Fruit fly (Drosophila melanogaster): ENCODE measurements around the gene msl-3.

The msl-3 gene

dm6 chr3L:7103941-7104340, 21.4 kb downstream of the msl-3 start:
- TF ChIP-seq pad (GFP tag; optimal IDR thresholded peaks at IDR 0.05) (no peak), CG33017 (tag; optimal IDR thresholded peaks at IDR 0.05) (no peak), Hr96 (GFP tag; optimal IDR thresholded peaks at IDR 0.05) (no peak), tj (GFP tag; optimal IDR thresholded peaks at IDR 0.05) (no peak), Mnt (GFP tag; optimal IDR thresholded peaks at IDR 0.05) (no peak), CG14711 (tag; optimal IDR thresholded peaks at IDR 0.05) (no peak), cic (GFP tag; optimal IDR thresholded peaks at IDR 0.05) (no peak), ovo (GFP tag; optimal IDR thresholded peaks at IDR 0.05) (no peak), Crg-1 (GFP tag; optimal IDR thresholded peaks at IDR 0.05) (no peak), CG5204 (GFP tag; optimal IDR thresholded peaks at IDR 0.05) (no peak), CG11617 (GFP tag; optimal IDR thresholded peaks at IDR 0.05) (no peak), CG1620 (GFP tag; optimal IDR thresholded peaks at IDR 0.05) (no peak), CG12768 (GFP tag; optimal IDR thresholded peaks at IDR 0.05) (no peak), bab1 (GFP tag; optimal IDR thresholded peaks at IDR 0.05) (no peak)

- TF ChIP-seq kay (GFP tag; ENCODE audit: borderline replicate concordance) = peak; percentile 18
- TF ChIP-seq CG5204 (GFP tag; optimal IDR thresholded peaks at IDR 0.05) = no peak
Measured at dm6 chr3L:7096530-7096929, 28.8 kb downstream of the msl-3 start.

- TF ChIP-seq CG5204 (GFP tag; optimal IDR thresholded peaks at IDR 0.05) (no peak), tj (GFP tag; optimal IDR thresholded peaks at IDR 0.05) (no peak), Crg-1 (GFP tag; optimal IDR thresholded peaks at IDR 0.05) (no peak), pad (GFP tag; optimal IDR thresholded peaks at IDR 0.05) (no peak), kay (GFP tag; ENCODE audit: borderline replicate concordance) (no peak), Mnt (GFP tag; optimal IDR thresholded peaks at IDR 0.05) (no peak), Clk (GFP tag; optimal IDR thresholded peaks at IDR 0.05) (no peak), CG11617 (GFP tag; optimal IDR thresholded peaks at IDR 0.05) (no peak), cic (GFP tag; optimal IDR thresholded peaks at IDR 0.05) (no peak), CG14711 (tag; optimal IDR thresholded peaks at IDR 0.05) (no peak), CG7101 (tag; optimal IDR thresholded peaks at IDR 0.05) (no peak)
Measured at dm6 chr3L:7094548-7095072, 30.7 kb downstream of the msl-3 start, which contains the start of gene form3. Gene form3, plus strand, starts transcription at chr3L:7094818.

DNA sequence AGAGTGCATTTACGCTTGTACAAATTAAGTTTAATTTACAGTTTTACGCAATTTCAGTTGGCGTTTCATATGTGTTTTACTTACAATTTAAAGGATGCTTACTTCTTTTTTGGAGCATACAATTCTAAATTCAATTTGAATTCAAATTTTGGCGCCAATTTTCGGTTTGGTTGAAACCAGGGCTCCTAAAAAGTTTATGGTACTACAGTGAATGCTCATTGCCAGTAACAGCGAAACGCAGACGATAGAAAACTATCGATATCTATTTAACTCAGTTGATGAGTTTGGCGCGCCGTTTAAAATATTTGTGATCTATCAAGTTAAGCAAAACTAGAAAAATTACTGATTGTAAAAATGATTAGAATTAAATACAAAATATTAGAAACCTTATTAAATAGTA, 31.3 kb downstream of the msl-3 start:
- no peak for TF ChIP-seq bab1 (GFP tag; optimal IDR thresholded peaks at IDR 0.05)
- no peak for TF ChIP-seq kay (GFP tag; ENCODE audit: borderline replicate concordance)
- no peak for TF ChIP-seq Hr96 (GFP tag; optimal IDR thresholded peaks at IDR 0.05)
- no peak for TF ChIP-seq pad (GFP tag; optimal IDR thresholded peaks at IDR 0.05)
- TF ChIP-seq CG1620 (GFP tag; optimal IDR thresholded peaks at IDR 0.05) = no peak
- no peak for TF ChIP-seq CG7045 (GFP tag; optimal IDR thresholded peaks at IDR 0.05)
- no peak for TF ChIP-seq CG7101 (tag; optimal IDR thresholded peaks at IDR 0.05)
- TF ChIP-seq Mnt (GFP tag; optimal IDR thresholded peaks at IDR 0.05) = no peak
- no peak for TF ChIP-seq cic (GFP tag; optimal IDR thresholded peaks at IDR 0.05)
- no peak for TF ChIP-seq CG11617 (GFP tag; optimal IDR thresholded peaks at IDR 0.05)

DNA sequence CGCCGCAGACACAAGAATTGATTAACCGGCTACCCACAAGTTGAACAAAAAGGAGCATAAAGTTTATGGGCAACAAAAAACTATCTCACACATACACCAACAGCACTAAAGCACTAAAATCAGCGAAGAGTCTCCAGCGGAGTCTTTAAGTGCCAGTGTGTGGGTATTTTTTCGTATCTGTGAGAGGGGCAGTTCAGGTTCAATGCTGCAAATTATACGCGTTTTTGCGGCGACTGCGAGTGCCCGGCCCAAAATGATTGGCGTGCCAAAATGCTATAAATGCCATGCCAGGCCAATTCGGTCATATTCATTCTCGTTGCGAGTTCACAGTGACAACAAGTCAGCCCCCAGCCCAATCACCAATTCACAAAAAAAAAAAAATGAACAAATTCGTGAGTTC, 32.4 kb downstream of the msl-3 start, which contains the start of gene Cpr65Ec:
Gene Cpr65Ec, plus strand, starts transcription at position 301 of the 400 bp plus-strand sequence.
- TF ChIP-seq CG14711 (tag; optimal IDR thresholded peaks at IDR 0.05) = no peak
- no peak for TF ChIP-seq CG7101 (tag; optimal IDR thresholded peaks at IDR 0.05)
- no peak for TF ChIP-seq cnc (optimal IDR thresholded peaks at IDR 0.05)
- no peak for TF ChIP-seq kay (GFP tag; ENCODE audit: borderline replicate concordance)
- no peak for TF ChIP-seq toe (GFP tag; optimal IDR thresholded peaks at IDR 0.05)

dm6 chr3L:7091331-7091904, 33.9 kb downstream of the msl-3 start:
- TF ChIP-seq CG1620 (GFP tag; optimal IDR thresholded peaks at IDR 0.05) (no peak), Clk (GFP tag; optimal IDR thresholded peaks at IDR 0.05) (no peak), Mnt (GFP tag; optimal IDR thresholded peaks at IDR 0.05) (no peak), CG12768 (GFP tag; optimal IDR thresholded peaks at IDR 0.05) (no peak), ovo (GFP tag; optimal IDR thresholded peaks at IDR 0.05) (no peak), CG33017 (tag; optimal IDR thresholded peaks at IDR 0.05) (no peak), cic (GFP tag; optimal IDR thresholded peaks at IDR 0.05) (no peak), CG11617 (GFP tag; optimal IDR thresholded peaks at IDR 0.05) (no peak), Hr96 (GFP tag; optimal IDR thresholded peaks at IDR 0.05) (no peak), tj (GFP tag; optimal IDR thresholded peaks at IDR 0.05) (no peak), CG5204 (GFP tag; optimal IDR thresholded peaks at IDR 0.05) (no peak), toe (GFP tag; optimal IDR thresholded peaks at IDR 0.05) (no peak), pad (GFP tag; optimal IDR thresholded peaks at IDR 0.05) (no peak), kay (GFP tag; ENCODE audit: borderline replicate concordance) (no peak), bab1 (GFP tag; optimal IDR thresholded peaks at IDR 0.05) (no peak), CG7101 (tag; optimal IDR thresholded peaks at IDR 0.05) (no peak)

- no peak for TF ChIP-seq cic (GFP tag; optimal IDR thresholded peaks at IDR 0.05)
- TF ChIP-seq CG12768 (GFP tag; optimal IDR thresholded peaks at IDR 0.05) = no peak
- TF ChIP-seq Mnt (GFP tag; optimal IDR thresholded peaks at IDR 0.05) = no peak
- TF ChIP-seq CG5204 (GFP tag; optimal IDR thresholded peaks at IDR 0.05) = no peak
- TF ChIP-seq CG14711 (tag; optimal IDR thresholded peaks at IDR 0.05) = no peak
- no peak for TF ChIP-seq bab1 (GFP tag; optimal IDR thresholded peaks at IDR 0.05)
- no peak for TF ChIP-seq CG1620 (GFP tag; optimal IDR thresholded peaks at IDR 0.05)
- no peak for TF ChIP-seq Crg-1 (GFP tag; optimal IDR thresholded peaks at IDR 0.05)
- no peak for TF ChIP-seq toe (GFP tag; optimal IDR thresholded peaks at IDR 0.05)
- TF ChIP-seq Hr96 (GFP tag; optimal IDR thresholded peaks at IDR 0.05) = no peak
- no peak for TF ChIP-seq pad (GFP tag; optimal IDR thresholded peaks at IDR 0.05)
- TF ChIP-seq kay (GFP tag; ENCODE audit: borderline replicate concordance) = no peak
- TF ChIP-seq Clk (GFP tag; optimal IDR thresholded peaks at IDR 0.05) = no peak
- TF ChIP-seq CG7101 (tag; optimal IDR thresholded peaks at IDR 0.05) = no peak
Measured at dm6 chr3L:7090764-7091163, 34.6 kb downstream of the msl-3 start.
